Worm (Caenorhabditis elegans) whole organism, young adult: ENCODE data around the gene kin-24.

Experiments
- C17E4.6 ChIP-seq: fragments of 200-800 bp; sonication (Bioruptor generic); IDR thresholded peaks from 2 replicates; pipeline ENCODE4 v1.3.6; 2022; ENCODE audit warnings: missing genetic modification reagents, missing genetic modification characterization, missing compliant biosample characterization
- F10E7.11 ChIP-seq: sonication (generic microtip); optimal IDR thresholded peaks from 2 replicates; lab custom pipeline; 2017; ENCODE audit warnings: mild to moderate bottlenecking, missing genetic modification characterization, moderate library complexity, missing compliant biosample characterization
- F22D6.2 ChIP-seq: sonication (generic microtip); optimal IDR thresholded peaks from 2 replicates; lab custom pipeline; 2016; ENCODE audit warnings: mild to moderate bottlenecking, missing genetic modification characterization, missing compliant biosample characterization
- F23B12.7 ChIP-seq: sonication (generic microtip); optimal IDR thresholded peaks from 2 replicates; lab custom pipeline; 2017; ENCODE audit warnings: missing genetic modification characterization, mild to moderate bottlenecking, missing compliant biosample characterization, antibody characterized with exemption, moderate library complexity; ENCODE audit not compliant: insufficient read depth
- F33H1.4 ChIP-seq: fragments of 200-800 bp; sonication (Bioruptor generic); IDR thresholded peaks from 2 replicates; pipeline ENCODE4 v1.3.6; 2022; ENCODE audit warnings: missing genetic modification reagents, missing genetic modification characterization, missing compliant biosample characterization
- F39B2.1 ChIP-seq: fragments of 200-800 bp; sonication (Bioruptor generic); IDR thresholded peaks from 2 replicates; pipeline ENCODE4 v1.3.6; 2022; ENCODE audit warnings: missing genetic modification reagents, missing genetic modification characterization, missing compliant biosample characterization
- K12H6.12 ChIP-seq: fragments of 200-800 bp; sonication (Bioruptor generic); optimal IDR thresholded peaks from 2 replicates; lab custom pipeline; 2018; ENCODE audit warnings: mild to moderate bottlenecking, missing genetic modification characterization, missing compliant biosample characterization
- T07F8.4 ChIP-seq: sonication (generic microtip); optimal IDR thresholded peaks from 2 replicates; lab custom pipeline; 2016; ENCODE audit warnings: mild to moderate bottlenecking, missing genetic modification characterization, moderate library complexity, missing compliant biosample characterization
- T26A5.8 ChIP-seq: sonication (generic microtip); optimal IDR thresholded peaks from 2 replicates; lab custom pipeline; 2016; ENCODE audit warnings: missing genetic modification characterization, missing compliant biosample characterization
- Y53G8AR.9 ChIP-seq: fragments of 200-800 bp; sonication (Bioruptor generic); conservative IDR thresholded peaks from 2 replicates; pipeline ENCODE4 v1.3.6; 2022; ENCODE audit warnings: missing genetic modification reagents, missing genetic modification characterization, missing compliant biosample characterization
- Y95B8A.8 ChIP-seq: fragments of 200-800 bp; sonication (Bioruptor generic); IDR thresholded peaks from 2 replicates; pipeline ENCODE4 v1.3.6; 2022; ENCODE audit warnings: missing genetic modification reagents, missing genetic modification characterization, missing compliant biosample characterization
- akir-1 ChIP-seq: fragments of 200-800 bp; sonication (Bioruptor generic); optimal IDR thresholded peaks from 2 replicates; lab custom pipeline; 2018; ENCODE audit warnings: mild to moderate bottlenecking, missing genetic modification characterization, moderate library complexity, missing compliant biosample characterization
- aptf-2 ChIP-seq: fragments of 200-800 bp; sonication (Bioruptor generic); conservative IDR thresholded peaks from 2 replicates; pipeline ENCODE4 v1.3.6; 2022; ENCODE audit warnings: missing genetic modification reagents, missing genetic modification characterization, missing compliant biosample characterization
- athp-1 ChIP-seq: sonication (generic microtip); optimal IDR thresholded peaks from 2 replicates; lab custom pipeline; 2017; ENCODE audit warnings: mild to moderate bottlenecking, missing genetic modification characterization, missing compliant biosample characterization
- attf-3 ChIP-seq: fragments of 200-800 bp; sonication (Bioruptor generic); conservative IDR thresholded peaks from 2 replicates; pipeline ENCODE4 v1.3.6; 2022; ENCODE audit warnings: missing genetic modification reagents, missing genetic modification characterization, missing compliant biosample characterization
- ccch-3 ChIP-seq: fragments of 200-800 bp; sonication (Bioruptor generic); optimal IDR thresholded peaks from 2 replicates; lab custom pipeline; 2018; ENCODE audit warnings: mild to moderate bottlenecking, missing genetic modification characterization, missing compliant biosample characterization
- cebp-2 ChIP-seq: fragments of 200-800 bp; sonication (Bioruptor generic); IDR thresholded peaks from 2 replicates; pipeline ENCODE4 v1.3.6; 2022; ENCODE audit warnings: missing genetic modification characterization, missing compliant biosample characterization
- ceh-58 ChIP-seq: fragments of 200-800 bp; sonication (Bioruptor generic); IDR thresholded peaks from 2 replicates; pipeline ENCODE4 v1.3.6; 2022; ENCODE audit warnings: missing genetic modification characterization, missing compliant biosample characterization
- ceh-79 ChIP-seq: sonication (generic microtip); optimal IDR thresholded peaks from 2 replicates; lab custom pipeline; 2017; ENCODE audit warnings: mild to moderate bottlenecking, missing genetic modification characterization, missing compliant biosample characterization
- ceh-91 ChIP-seq: fragments of 200-800 bp; sonication (Bioruptor generic); IDR thresholded peaks from 2 replicates; pipeline ENCODE4 v1.3.6; 2022; ENCODE audit warnings: missing genetic modification reagents, missing genetic modification characterization, missing compliant biosample characterization
- chd-7 ChIP-seq: sonication (generic microtip); optimal IDR thresholded peaks from 2 replicates; lab custom pipeline; 2016; ENCODE audit warnings: mild to moderate bottlenecking, missing genetic modification characterization, moderate library complexity, missing compliant biosample characterization
- efl-1 ChIP-seq: fragments of 150-350 bp; optimal IDR thresholded peaks from 2 replicates; lab custom pipeline; 2014; ENCODE audit warnings: missing biosample characterization, missing genetic modification reagents, missing genetic modification characterization
- egl-44 ChIP-seq: fragments of 200-800 bp; sonication (Bioruptor generic); IDR thresholded peaks from 2 replicates; pipeline ENCODE4 v1.3.6; 2022; ENCODE audit warnings: missing genetic modification reagents, missing genetic modification characterization, missing compliant biosample characterization
- egrh-3 ChIP-seq: fragments of 200-800 bp; sonication (Bioruptor generic); IDR thresholded peaks from 2 replicates; pipeline ENCODE4 v1.3.6; 2022; ENCODE audit warnings: missing genetic modification reagents, missing genetic modification characterization, missing compliant biosample characterization
- him-1 ChIP-seq: sonication (generic microtip); optimal IDR thresholded peaks from 2 replicates; lab custom pipeline; 2016; ENCODE audit warnings: missing genotype, missing genetic modification reagents, missing genetic modification characterization, missing compliant biosample characterization
- hlh-12 ChIP-seq: sonication (generic microtip); optimal IDR thresholded peaks from 2 replicates; lab custom pipeline; 2016; ENCODE audit warnings: missing genetic modification characterization, missing compliant biosample characterization
- hlh-26 ChIP-seq: fragments of 200-800 bp; sonication (Bioruptor generic); conservative IDR thresholded peaks from 2 replicates; pipeline ENCODE4 v1.3.6; 2022; ENCODE audit warnings: missing genetic modification reagents, missing genetic modification characterization, missing compliant biosample characterization
- hmg-1.2 ChIP-seq: fragments of 200-800 bp; sonication (Bioruptor generic); IDR thresholded peaks from 2 replicates; pipeline ENCODE4 v1.3.6; 2022; ENCODE audit warnings: missing genetic modification reagents, missing genetic modification characterization, missing compliant biosample characterization
- hmg-20 ChIP-seq: fragments of 200-800 bp; sonication (Bioruptor generic); IDR thresholded peaks from 2 replicates; pipeline ENCODE4 v1.3.6; 2022; ENCODE audit warnings: missing genetic modification reagents, missing genetic modification characterization, missing compliant biosample characterization
- let-607 ChIP-seq, 2 experiments: fragments of 200-800 bp in 1 of 2; sonication (Bioruptor generic) in 1 of 2; sonication (generic microtip) in 1 of 2; optimal IDR thresholded peaks; 2 replicates each; lab custom pipeline; 2016 to 2018; ENCODE audit warnings: mild to moderate bottlenecking in 2 of 2, missing compliant biosample characterization in 2 of 2, missing genetic modification characterization in 2 of 2, moderate library complexity in 2 of 2, missing genotype in 1 of 2
- lin-26 ChIP-seq: fragments of 200-800 bp; sonication (Bioruptor generic); IDR thresholded peaks from 2 replicates; pipeline ENCODE4 v1.3.6; 2022; ENCODE audit warnings: missing genetic modification reagents, missing genetic modification characterization, missing compliant biosample characterization
- lin-35 ChIP-seq, 3 experiments: fragments of 150-350 bp in 2 of 3; sonication (generic microtip) in 1 of 3; optimal IDR thresholded peaks; 2 replicates each; lab custom pipeline; 2014 to 2018; ENCODE audit warnings: missing biosample characterization in 3 of 3, missing genetic modification characterization in 3 of 3, missing genetic modification reagents in 3 of 3
- lin-40 ChIP-seq: sonication (generic microtip); optimal IDR thresholded peaks from 2 replicates; lab custom pipeline; 2016; ENCODE audit warnings: missing genetic modification characterization, mild to moderate bottlenecking, missing compliant biosample characterization, missing genotype, missing genetic modification reagents
- lsy-27 ChIP-seq: sonication (generic microtip); optimal IDR thresholded peaks from 2 replicates; lab custom pipeline; 2017; ENCODE audit warnings: missing genetic modification characterization, mild to moderate bottlenecking, missing compliant biosample characterization, antibody characterized with exemption, missing genotype, borderline replicate concordance; ENCODE audit not compliant: insufficient read depth
- mcd-1 ChIP-seq: fragments of 200-800 bp; sonication (Bioruptor generic); IDR thresholded peaks from 2 replicates; pipeline ENCODE4 v1.3.6; 2022; ENCODE audit warnings: missing genetic modification reagents, missing genetic modification characterization, missing compliant biosample characterization
- mes-4 ChIP-seq: sonication (generic microtip); optimal IDR thresholded peaks from 2 replicates; lab custom pipeline; 2016; ENCODE audit warnings: missing genotype, missing genetic modification characterization, missing compliant biosample characterization
- nfyb-1 ChIP-seq: fragments of 200-800 bp; sonication (Bioruptor generic); IDR thresholded peaks from 2 replicates; pipeline ENCODE4 v1.3.6; 2022; ENCODE audit warnings: missing genetic modification reagents, missing genetic modification characterization, missing compliant biosample characterization
- rcor-1 ChIP-seq: fragments of 200-800 bp; sonication (Bioruptor generic); IDR thresholded peaks from 2 replicates; pipeline ENCODE4 v1.3.6; 2022; ENCODE audit warnings: missing genetic modification reagents, missing genetic modification characterization, missing compliant biosample characterization
- rec-8 ChIP-seq, 2 experiments: sonication (generic microtip); optimal IDR thresholded peaks; 2 replicates each; lab custom pipeline; 2016; ENCODE audit warnings: mild to moderate bottlenecking in 2 of 2, missing genetic modification characterization in 2 of 2, missing genetic modification reagents in 2 of 2, missing genotype in 2 of 2, missing biosample characterization in 1 of 2, missing compliant biosample characterization in 1 of 2, moderate library complexity in 1 of 2
- rpc-1 ChIP-seq, 2 experiments: fragments of 150-350 bp in 1 of 2; sonication (generic microtip) in 1 of 2; optimal IDR thresholded peaks; 2 replicates each; lab custom pipeline; 2014 to 2018; ENCODE audit warnings: missing biosample characterization in 1 of 2, missing genetic modification characterization in 1 of 2, missing genetic modification reagents in 1 of 2, missing genotype in 1 of 2
- sdz-38 ChIP-seq: sonication (generic microtip); optimal IDR thresholded peaks from 2 replicates; lab custom pipeline; 2016; ENCODE audit warnings: missing genotype, missing genetic modification characterization, missing compliant biosample characterization
- snpc-1.3 ChIP-seq: sonication (generic microtip); optimal IDR thresholded peaks from 2 replicates; lab custom pipeline; 2017; ENCODE audit warnings: missing genetic modification characterization, mild to moderate bottlenecking, missing compliant biosample characterization, antibody characterized with exemption, moderate library complexity, missing genotype, missing genetic modification reagents; ENCODE audit not compliant: insufficient read depth
- tbp1 ChIP-seq: fragments of 200-800 bp; sonication (Bioruptor generic); optimal IDR thresholded peaks from 2 replicates; lab custom pipeline; 2018; ENCODE audit warnings: mild to moderate bottlenecking, missing genetic modification characterization, missing compliant biosample characterization
- tbx-9 ChIP-seq: sonication (generic microtip); optimal IDR thresholded peaks from 2 replicates; lab custom pipeline; 2016; ENCODE audit warnings: borderline replicate concordance, missing genetic modification characterization, inconsistent platforms, missing compliant biosample characterization
- tlf-1 ChIP-seq: fragments of 200-800 bp; sonication (Bioruptor generic); optimal IDR thresholded peaks from 2 replicates; lab custom pipeline; 2018; ENCODE audit warnings: mild to moderate bottlenecking, missing genetic modification characterization, missing compliant biosample characterization
- ztf-22 ChIP-seq: fragments of 200-800 bp; sonication (Bioruptor generic); optimal IDR thresholded peaks from 2 replicates; lab custom pipeline; 2018; ENCODE audit warnings: mild to moderate bottlenecking, missing genetic modification characterization, moderate library complexity, missing compliant biosample characterization
- ztf-26 ChIP-seq: sonication (generic microtip); optimal IDR thresholded peaks from 2 replicates; lab custom pipeline; 2017; ENCODE audit warnings: missing genetic modification characterization, missing compliant biosample characterization
- ztf-6 ChIP-seq: fragments of 200-800 bp; sonication (Bioruptor generic); IDR thresholded peaks from 2 replicates; pipeline ENCODE4 v1.3.6; 2022; ENCODE audit warnings: missing genetic modification reagents, missing genetic modification characterization, missing compliant biosample characterization

Gene kin-24

DNA sequence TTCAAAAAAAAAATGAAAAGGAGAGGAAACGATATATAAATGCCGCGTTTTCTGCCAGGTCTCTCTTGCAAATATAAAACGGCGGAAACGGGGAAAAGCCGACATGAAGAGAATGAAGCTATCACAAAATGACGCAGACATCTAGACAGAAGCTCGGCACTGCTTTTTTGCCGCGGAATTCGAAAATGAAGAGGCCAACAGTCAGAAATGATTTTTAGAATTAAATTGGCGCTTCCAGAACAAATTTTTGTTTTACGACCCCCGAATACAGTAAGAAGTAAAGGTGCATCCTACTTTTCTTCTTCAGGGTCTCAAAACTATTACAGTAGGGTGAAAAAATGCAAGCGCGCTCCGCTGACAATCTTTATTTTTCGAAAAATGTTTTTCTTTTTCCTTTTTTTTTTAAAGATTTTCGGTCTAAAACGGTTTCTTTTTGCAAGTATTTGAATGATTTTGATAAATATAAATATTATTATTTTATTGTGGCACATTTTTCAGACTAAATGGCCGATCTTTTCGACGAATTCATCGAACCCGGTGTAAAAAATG is 15.6 kb downstream of the kin-24 start, which contains the start of gene mtr-4:
Gene mtr-4 (plus strand): TSS at position 499 of the 549 bp plus-strand sequence.
- no peak for TF ChIP-seq Y53G8AR.9 (GFP tag; lab: Robert Waterston, UW)
- no peak for TF ChIP-seq hlh-26 (GFP tag; lab: Robert Waterston, UW)
- TF ChIP-seq ceh-79 (tag; lab: Kevin White, UChicago): no peak
- peak; percentile 8 for TF ChIP-seq snpc-1.3
- TF ChIP-seq F23B12.7 (tag; lab: Kevin White, UChicago): no peak
- TF ChIP-seq ceh-58: no peak
- TF ChIP-seq rcor-1 (GFP tag; lab: Robert Waterston, UW): peak; percentile 69
- no peak for TF ChIP-seq F39B2.1
- no peak for TF ChIP-seq F10E7.11 (tag; lab: Kevin White, UChicago)
- TF ChIP-seq T07F8.4 (tag; lab: Kevin White, UChicago): no peak
- TF ChIP-seq ztf-6 (GFP tag; lab: Robert Waterston, UW): no peak
- no peak for TF ChIP-seq let-607 (tag; optimal IDR thresholded peaks at IDR 0.05; lab: Kevin White, UChicago)
- no peak for TF ChIP-seq ccch-3 (GFP tag; lab: Kevin White, UChicago)
- peak; percentile 74 for TF ChIP-seq efl-1
- no peak for TF ChIP-seq lin-40 (tag; lab: Kevin White, UChicago)
- TF ChIP-seq nfyb-1 (GFP tag; lab: Robert Waterston, UW): no peak
- TF ChIP-seq lin-35 (GFP tag; optimal IDR thresholded peaks at IDR 0.05; lab: Kevin White, UChicago): no peak
- no peak for TF ChIP-seq egrh-3
- 0 out of 2 replicates have a peak, but pooled peaks have one; percentile 74 for TF ChIP-seq Y95B8A.8 (GFP tag; lab: Robert Waterston, UW)
- TF ChIP-seq F22D6.2 (tag; lab: Kevin White, UChicago): no peak
- no peak for TF ChIP-seq chd-7 (tag; lab: Kevin White, UChicago)
- TF ChIP-seq hmg-1.2 (GFP tag; lab: Robert Waterston, UW): peak; percentile 51
- TF ChIP-seq C17E4.6 (GFP tag; lab: Robert Waterston, UW): peak; percentile 23; the same call in 1 of the 2 replicates
- TF ChIP-seq hmg-20 (GFP tag; lab: Robert Waterston, UW): no peak
- peak; percentile 30 for TF ChIP-seq tbp1 (GFP tag; lab: Kevin White, UChicago)
- no peak for TF ChIP-seq akir-1 (GFP tag; lab: Kevin White, UChicago)
- TF ChIP-seq tlf-1: no peak
- TF ChIP-seq athp-1 (tag; lab: Kevin White, UChicago): peak; percentile 34
- TF ChIP-seq ceh-91 (GFP tag; lab: Robert Waterston, UW): peak; percentile 77
- no peak for TF ChIP-seq egl-44
- no peak for TF ChIP-seq him-1
- TF ChIP-seq tbx-9: no peak
- TF ChIP-seq lin-26 (GFP tag; lab: Robert Waterston, UW): no peak
- no peak for TF ChIP-seq ztf-22 (GFP tag; lab: Kevin White, UChicago)
- no peak for TF ChIP-seq T26A5.8 (tag; lab: Kevin White, UChicago)
- TF ChIP-seq lsy-27: no peak
- no peak for TF ChIP-seq rec-8 (tag; optimal IDR thresholded peaks at IDR 0.05; lab: Kevin White, UChicago)
- no peak for TF ChIP-seq hlh-12 (tag; lab: Kevin White, UChicago)
- peak; percentile 40 for TF ChIP-seq attf-3 (GFP tag; lab: Robert Waterston, UW)
- TF ChIP-seq rpc-1 (optimal IDR thresholded peaks at IDR 0.05; lab: Kevin White, UChicago): no peak
- TF ChIP-seq rpc-1 (tag; optimal IDR thresholded peaks at IDR 0.05; lab: Kevin White, UChicago): no peak
- TF ChIP-seq aptf-2: no peak
- TF ChIP-seq mes-4 (tag; lab: Kevin White, UChicago): no peak
- TF ChIP-seq K12H6.12 (tag; lab: Kevin White, UChicago): no peak
- TF ChIP-seq sdz-38 (tag; lab: Kevin White, UChicago): no peak
- TF ChIP-seq ztf-26: no peak
- peak; percentile 91 for TF ChIP-seq mcd-1 (GFP tag; lab: Robert Waterston, UW)
- TF ChIP-seq cebp-2 (GFP tag; lab: Robert Waterston, UW): no peak
- peak; percentile 96 for TF ChIP-seq F33H1.4 (GFP tag; lab: Robert Waterston, UW)
